Worm (Caenorhabditis elegans) whole organism, mixed stage, embryonic: ENCODE measurements around the gene lin-56.
A peak's percentile ranks its signal among the peaks of the same experiment; 100 is the strongest.

Experiments used
- M03D4.4 ChIP-seq: sonication (generic microtip); optimal IDR thresholded peaks from 2 replicates; lab custom pipeline; 2017; ENCODE audit warnings: mild to moderate bottlenecking, missing genetic modification characterization, missing compliant biosample characterization
- bed-3 ChIP-seq: fragments of 200-800 bp; sonication (Bioruptor generic); optimal IDR thresholded peaks from 3 replicates; lab custom pipeline; 2018; ENCODE audit warnings: mild to moderate bottlenecking, missing genetic modification characterization, moderate library complexity, missing compliant biosample characterization
- blmp-1 ChIP-seq: fragments of 150-350 bp; optimal IDR thresholded peaks from 2 replicates; lab custom pipeline; 2014; ENCODE audit warnings: missing biosample characterization, missing genetic modification characterization
- ceh-43 ChIP-seq: fragments of 200-800 bp; sonication (Bioruptor generic); optimal IDR thresholded peaks from 2 replicates; lab custom pipeline; 2018; ENCODE audit warnings: mild to moderate bottlenecking, missing genetic modification characterization, moderate library complexity, missing compliant biosample characterization
- ces-1 ChIP-seq: fragments of 150-350 bp; optimal IDR thresholded peaks from 2 replicates; lab custom pipeline; 2014; ENCODE audit warnings: missing biosample characterization, missing genetic modification reagents, missing genetic modification characterization
- cnd-1 ChIP-seq: fragments of 200-800 bp; sonication (Bioruptor generic); optimal IDR thresholded peaks from 2 replicates; lab custom pipeline; 2018; ENCODE audit warnings: mild to moderate bottlenecking, missing genetic modification characterization, missing compliant biosample characterization
- drap-1 ChIP-seq: fragments of 200-800 bp; sonication (Bioruptor generic); optimal IDR thresholded peaks from 3 replicates; lab custom pipeline; 2018; ENCODE audit warnings: mild to moderate bottlenecking, missing genetic modification characterization, missing compliant biosample characterization
- elt-1 ChIP-seq: sonication (generic microtip); optimal IDR thresholded peaks from 2 replicates; lab custom pipeline; 2017; ENCODE audit warnings: missing genetic modification characterization, mild to moderate bottlenecking, missing compliant biosample characterization, antibody characterized with exemption, moderate library complexity, borderline replicate concordance; ENCODE audit not compliant: insufficient read depth
- elt-3 ChIP-seq: fragments of 150-350 bp; optimal IDR thresholded peaks from 2 replicates; lab custom pipeline; 2014; ENCODE audit warnings: missing biosample characterization, missing genetic modification characterization
- ham-2 ChIP-seq: fragments of 200-800 bp; sonication (Bioruptor generic); optimal IDR thresholded peaks from 2 replicates; lab custom pipeline; 2018; ENCODE audit warnings: mild to moderate bottlenecking, missing genetic modification characterization, missing compliant biosample characterization
- hlh-1 ChIP-seq: fragments of 150-350 bp; optimal IDR thresholded peaks from 2 replicates; lab custom pipeline; 2014; ENCODE audit warnings: missing biosample characterization, missing genetic modification reagents, missing genetic modification characterization
- lin-13 ChIP-seq: fragments of 150-350 bp; optimal IDR thresholded peaks from 2 replicates; lab custom pipeline; 2014; ENCODE audit warnings: missing biosample characterization, missing genetic modification characterization
- lin-32 ChIP-seq: fragments of 200-800 bp; sonication (Bioruptor generic); optimal IDR thresholded peaks from 2 replicates; lab custom pipeline; 2018; ENCODE audit warnings: mild to moderate bottlenecking, missing genetic modification characterization, missing compliant biosample characterization
- lsy-2 ChIP-seq: fragments of 150-350 bp; optimal IDR thresholded peaks from 2 replicates; lab custom pipeline; 2014; ENCODE audit warnings: missing biosample characterization, missing genetic modification characterization
- mab-5 ChIP-seq: fragments of 150-350 bp; optimal IDR thresholded peaks from 2 replicates; lab custom pipeline; 2014; ENCODE audit warnings: missing biosample characterization, missing genetic modification characterization
- mep-1 ChIP-seq: fragments of 150-350 bp; optimal IDR thresholded peaks from 2 replicates; lab custom pipeline; 2017; ENCODE audit warnings: missing biosample characterization, missing genetic modification reagents, missing genetic modification characterization, inconsistent platforms
- mls-2 ChIP-seq: sonication (generic microtip); optimal IDR thresholded peaks from 2 replicates; lab custom pipeline; 2016; ENCODE audit warnings: mild to moderate bottlenecking, missing genetic modification characterization, moderate library complexity, missing compliant biosample characterization
- nhr-12 ChIP-seq: fragments of 150-350 bp; optimal IDR thresholded peaks from 2 replicates; lab custom pipeline; 2014; ENCODE audit warnings: missing biosample characterization, missing genetic modification characterization
- nhr-2 ChIP-seq: fragments of 150-350 bp; optimal IDR thresholded peaks from 2 replicates; lab custom pipeline; 2014; ENCODE audit warnings: missing biosample characterization, missing genetic modification characterization
- nhr-237 ChIP-seq: fragments of 150-350 bp; optimal IDR thresholded peaks from 2 replicates; lab custom pipeline; 2014; ENCODE audit warnings: missing biosample characterization, missing genetic modification characterization
- nhr-28 ChIP-seq: fragments of 150-350 bp; optimal IDR thresholded peaks from 2 replicates; lab custom pipeline; 2014; ENCODE audit warnings: missing biosample characterization, missing genetic modification characterization
- nhr-76 ChIP-seq: sonication (generic microtip); optimal IDR thresholded peaks from 2 replicates; lab custom pipeline; 2017; ENCODE audit warnings: missing biosample characterization, missing genetic modification characterization
- pha-4 ChIP-seq: fragments of 150-350 bp; optimal IDR thresholded peaks from 2 replicates; lab custom pipeline; 2018; ENCODE audit warnings: missing biosample characterization, missing genetic modification reagents, missing genetic modification characterization
- sem-2 ChIP-seq: fragments of 200-800 bp; sonication (Bioruptor generic); optimal IDR thresholded peaks from 2 replicates; lab custom pipeline; 2018; ENCODE audit warnings: mild to moderate bottlenecking, missing genetic modification characterization, missing compliant biosample characterization
- snpc-4 ChIP-seq: fragments of 150-350 bp; optimal IDR thresholded peaks from 2 replicates; lab custom pipeline; 2014; ENCODE audit warnings: missing biosample characterization, missing genetic modification characterization
- sptf-1 ChIP-seq: sonication (generic microtip); optimal IDR thresholded peaks from 2 replicates; lab custom pipeline; 2017; ENCODE audit warnings: mild to moderate bottlenecking, missing genetic modification characterization, moderate library complexity, missing compliant biosample characterization
- tbx-8 ChIP-seq: fragments of 200-800 bp; sonication (Bioruptor generic); optimal IDR thresholded peaks from 2 replicates; lab custom pipeline; 2018; ENCODE audit warnings: mild to moderate bottlenecking, missing genetic modification characterization, moderate library complexity, missing compliant biosample characterization
- unc-120 ChIP-seq: sonication (generic microtip); optimal IDR thresholded peaks from 2 replicates; lab custom pipeline; 2017; ENCODE audit warnings: missing genetic modification characterization, missing compliant biosample characterization; ENCODE audit not compliant: poor library complexity, severe bottlenecking
- unc-39 ChIP-seq: fragments of 150-350 bp; optimal IDR thresholded peaks from 2 replicates; lab custom pipeline; 2014; ENCODE audit warnings: missing biosample characterization, missing genetic modification characterization
- unc-62 ChIP-seq: fragments of 150-350 bp; optimal IDR thresholded peaks from 2 replicates; lab custom pipeline; 2014; ENCODE audit warnings: missing biosample characterization, missing genetic modification reagents, missing genetic modification characterization
- zip-8 ChIP-seq: fragments of 150-350 bp; optimal IDR thresholded peaks from 2 replicates; lab custom pipeline; 2014; ENCODE audit warnings: missing biosample characterization, missing genetic modification characterization
- ztf-11 ChIP-seq: fragments of 150-350 bp; optimal IDR thresholded peaks from 2 replicates; lab custom pipeline; 2014; ENCODE audit warnings: missing biosample characterization, missing genetic modification characterization

lin-56 gene

DNA sequence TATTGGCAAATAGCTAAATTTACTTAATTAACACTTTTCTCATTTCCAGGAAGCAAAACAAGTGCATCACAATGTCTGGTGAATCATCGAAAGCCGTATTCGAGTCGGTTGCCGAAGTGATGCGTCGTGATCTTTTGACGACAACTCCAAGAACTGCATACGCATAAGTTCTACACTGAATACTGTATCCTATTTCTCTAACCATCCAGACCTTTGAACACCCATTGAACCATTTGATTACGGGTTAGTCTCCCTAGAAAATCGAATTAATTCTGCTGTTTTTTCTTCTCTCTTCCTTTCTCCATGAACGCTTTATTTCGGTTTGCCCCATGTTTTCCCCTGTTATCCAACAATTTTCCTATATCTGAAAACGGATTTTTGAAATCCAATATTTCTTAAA lies at the start of gene lin-56:
TSS of gene lin-56 (plus strand) at position 301 of the 400 bp plus-strand sequence.
- no peak for TF ChIP-seq ceh-43 (GFP tag; lab: Kevin White, UChicago)
- TF ChIP-seq elt-3 = no peak
- TF ChIP-seq drap-1 = no peak
- TF ChIP-seq sem-2 = no peak
- TF ChIP-seq ces-1 (GFP tag; lab: Kevin White, UChicago) = no peak

ce11 chrII:10402991-10403390 lies 46.8 kb upstream of the lin-56 start:
- TF ChIP-seq ces-1 (GFP tag; lab: Kevin White, UChicago) (no peak), nhr-2 (tag; lab: Kevin White, UChicago) (no peak), snpc-4 (tag; lab: Kevin White, UChicago) (no peak), elt-3 (no peak), zip-8 (tag; lab: Kevin White, UChicago) (no peak), ceh-43 (GFP tag; lab: Kevin White, UChicago) (no peak), blmp-1 (tag; lab: Kevin White, UChicago) (no peak), drap-1 (no peak), nhr-76 (tag; lab: Kevin White, UChicago) (no peak), lin-13 (tag; lab: Kevin White, UChicago) (no peak), nhr-237 (tag; lab: Kevin White, UChicago) (no peak)
- TF ChIP-seq, all 35 proteins: peak for 0

DNA sequence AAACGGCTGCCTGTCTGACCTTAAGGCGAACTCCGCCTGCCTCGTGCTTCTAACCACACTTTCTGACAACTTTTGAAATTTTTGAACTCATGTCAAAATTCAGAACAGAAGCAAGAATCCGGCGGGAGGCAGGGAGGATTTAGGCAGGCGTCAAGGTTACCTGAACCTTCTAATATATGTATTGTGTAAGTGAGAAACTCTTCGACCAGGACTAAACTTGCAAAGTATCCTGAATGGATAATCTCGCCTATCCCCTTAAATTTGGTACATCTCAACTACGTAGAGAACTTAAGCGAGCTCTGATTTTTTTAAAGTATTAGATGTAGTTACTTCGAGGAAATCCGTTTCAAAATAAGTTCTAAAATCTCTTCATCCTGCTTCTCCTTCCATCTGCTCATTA lies 38.8 kb upstream of the lin-56 start, which contains the start of gene E04D5.5:
TSS of gene E04D5.5 (plus strand) at position 301 of the 400 bp plus-strand sequence.
- TF ChIP-seq snpc-4 (tag; lab: Kevin White, UChicago) = no peak
- no peak for TF ChIP-seq unc-62 (GFP tag; lab: Kevin White, UChicago)
- TF ChIP-seq zip-8 (tag; lab: Kevin White, UChicago) = no peak
- TF ChIP-seq unc-120 (tag; lab: Kevin White, UChicago) = no peak

- no peak for TF ChIP-seq blmp-1 (tag; lab: Kevin White, UChicago)
- peak; percentile 90 for TF ChIP-seq lsy-2 (tag; lab: Kevin White, UChicago)
- peak; percentile 59 for TF ChIP-seq ces-1 (GFP tag; lab: Kevin White, UChicago)
- no peak for TF ChIP-seq ztf-11
- no peak for TF ChIP-seq unc-120 (tag; lab: Kevin White, UChicago)
These were observed 33.4 kb upstream of the lin-56 start, which contains the start of gene eif-2A for ce11 chrII:10416332-10416863. eif-2A (plus strand) TSS chrII:10416800.

DNA sequence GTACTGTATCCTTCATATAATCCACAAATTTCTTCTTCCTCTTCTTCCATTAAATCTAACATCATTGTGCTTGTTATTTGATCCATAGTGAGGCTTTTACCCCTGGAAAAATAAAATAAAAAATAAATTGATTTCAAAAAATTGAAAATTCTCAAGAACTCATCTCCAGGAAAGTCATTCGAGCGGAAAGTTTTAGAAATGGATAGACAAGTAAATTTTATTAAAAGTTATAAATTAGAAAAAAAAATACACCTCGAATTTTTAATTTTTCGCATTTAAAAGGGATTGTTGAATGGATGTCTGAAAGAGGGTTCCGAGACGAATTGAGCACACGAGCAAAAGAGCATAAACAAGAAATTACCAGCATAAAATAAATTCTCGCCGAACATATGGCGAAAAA lies 27.9 kb upstream of the lin-56 start, which contains the start of gene frpr-21:
TSS of gene frpr-21 (minus strand) at position 101 of the 400 bp plus-strand sequence.
- TF ChIP-seq bed-3 (GFP tag; lab: Kevin White, UChicago) (no peak), ces-1 (GFP tag; lab: Kevin White, UChicago) (no peak), ham-2 (GFP tag; lab: Kevin White, UChicago) (no peak), mab-5 (tag; lab: Kevin White, UChicago) (no peak)
- TF ChIP-seq, all 35 proteins: peak for 0

DNA sequence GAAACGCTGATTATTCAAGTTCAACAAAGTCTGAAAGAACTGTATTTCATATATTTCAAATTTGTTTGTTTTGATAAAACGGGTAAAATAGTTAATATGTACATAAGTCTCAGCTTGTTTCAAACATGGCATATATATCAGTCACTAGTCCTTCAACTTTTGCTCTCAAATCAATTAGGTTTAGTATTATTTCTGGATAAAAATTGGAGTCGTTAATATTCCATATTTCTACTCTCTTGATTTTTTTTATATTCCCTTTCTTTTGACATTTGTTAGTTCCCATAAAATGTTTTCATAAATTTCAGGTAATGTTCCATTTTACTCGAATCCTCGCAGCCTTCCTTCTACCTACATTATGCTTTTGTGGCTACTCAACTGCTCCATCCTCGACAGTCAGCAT lies 14.0 kb upstream of the lin-56 start, which contains the start of gene cut-4:
TSS of gene cut-4 (plus strand) at position 301 of the 400 bp plus-strand sequence.
- TF ChIP-seq snpc-4 (tag; lab: Kevin White, UChicago) (no peak), pha-4 (tag; lab: Kevin White, UChicago) (no peak), cnd-1 (tag; lab: Kevin White, UChicago) (no peak), lin-32 (GFP tag; lab: Kevin White, UChicago) (no peak), mab-5 (tag; lab: Kevin White, UChicago) (no peak), nhr-12 (no peak), unc-39 (tag; lab: Kevin White, UChicago) (no peak), elt-3 (no peak), bed-3 (GFP tag; lab: Kevin White, UChicago) (no peak), ham-2 (GFP tag; lab: Kevin White, UChicago) (no peak), M03D4.4 (no peak), sptf-1 (tag; lab: Kevin White, UChicago) (no peak)
- TF ChIP-seq, all 35 proteins: peak for 0

DNA sequence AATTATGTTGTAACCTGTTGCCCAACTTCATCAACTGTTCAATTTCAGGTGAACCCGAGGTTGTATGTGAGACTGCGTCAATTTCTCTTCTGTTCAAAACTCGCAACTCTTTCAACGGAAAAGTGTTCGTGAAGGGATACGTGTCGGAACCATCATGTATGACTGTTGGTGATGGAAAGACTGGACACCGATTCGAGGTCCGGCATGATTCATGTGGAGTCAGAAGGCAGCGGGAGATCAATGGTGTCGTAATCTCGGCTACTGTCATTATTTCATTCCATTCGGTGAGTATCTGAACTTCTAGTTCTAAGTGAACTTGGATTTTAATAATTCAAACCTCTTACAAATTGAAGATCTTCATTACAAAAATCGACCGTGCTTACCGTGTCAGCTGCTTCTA lies 12.0 kb upstream of the lin-56 start:
- TF ChIP-seq ztf-11 = no peak
- no peak for TF ChIP-seq lin-13 (tag; lab: Kevin White, UChicago)
- no peak for TF ChIP-seq tbx-8 (GFP tag; lab: Kevin White, UChicago)
- TF ChIP-seq M03D4.4 = no peak
- TF ChIP-seq blmp-1 (tag; lab: Kevin White, UChicago) = no peak
- TF ChIP-seq hlh-1 (tag; lab: Kevin White, UChicago) = no peak
- TF ChIP-seq nhr-28 (tag; lab: Kevin White, UChicago) = no peak
- TF ChIP-seq cnd-1 (tag; lab: Kevin White, UChicago) = no peak
- no peak for TF ChIP-seq lsy-2 (tag; lab: Kevin White, UChicago)
- TF ChIP-seq lin-32 (GFP tag; lab: Kevin White, UChicago) = no peak
- no peak for TF ChIP-seq mls-2 (tag; lab: Kevin White, UChicago)
- no peak for TF ChIP-seq ces-1 (GFP tag; lab: Kevin White, UChicago)
- TF ChIP-seq unc-39 (tag; lab: Kevin White, UChicago) = no peak
- TF ChIP-seq mep-1 (tag; lab: Kevin White, UChicago) = no peak
- TF ChIP-seq bed-3 (GFP tag; lab: Kevin White, UChicago) = no peak
- no peak for TF ChIP-seq elt-1 (tag; lab: Kevin White, UChicago)
- TF ChIP-seq unc-120 (tag; lab: Kevin White, UChicago) = no peak
- TF ChIP-seq sem-2 = no peak
